Worm (Caenorhabditis elegans): ENCODE results near the gene R10F2.4.

The R10F2.4 gene

ce11 chrIII:2946626-2947168 is 23.8 kb upstream of the R10F2.4 start, which contains the start of gene H05C05.1 (continued):
- TF ChIP-seq aptf-3 (GFP tag; IDR thresholded peaks at IDR 0.05) (no peak), nfyb-1 (GFP tag; IDR thresholded peaks at IDR 0.05) (no peak), hmg-1.2 (GFP tag; IDR thresholded peaks at IDR 0.05) (peak; percentile 35; the same call in 1 of the 2 replicates), ztf-25 (GFP tag; IDR thresholded peaks at IDR 0.05) (no peak), lin-40 (tag; optimal IDR thresholded peaks at IDR 0.05) (no peak)

ce11 chrIII:2946101-2946500 is 23.2 kb upstream of the R10F2.4 start, which contains the start of gene H05C05.4:
Gene H05C05.4 (minus strand): TSS chrIII:2946201.
- TF ChIP-seq madf-6 (GFP tag; IDR thresholded peaks at IDR 0.05) (0 out of 2 replicates have a peak, but pooled peaks have one; percentile 3), nhr-120 (GFP tag; IDR thresholded peaks at IDR 0.05) (no peak)

DNA sequence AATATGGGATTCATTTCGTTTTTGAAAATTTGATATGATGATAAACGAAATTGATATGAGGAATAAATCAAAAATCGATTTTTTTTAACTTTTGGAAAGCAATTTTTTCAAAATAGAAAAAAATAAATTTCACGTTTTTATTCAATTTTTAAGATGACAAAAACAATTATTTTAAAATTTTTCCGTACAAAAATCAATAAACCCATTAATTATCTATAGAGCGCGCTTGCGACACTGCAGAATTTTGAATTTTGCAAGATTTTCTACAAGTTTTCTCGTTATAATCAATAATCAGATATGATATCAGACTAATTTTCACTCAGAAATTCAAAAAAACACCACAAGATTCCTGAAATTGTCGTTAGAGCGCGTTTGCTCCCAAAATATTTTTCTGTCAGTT is 21.1 kb upstream of the R10F2.4 start, which contains the start of gene R10F2.6:
R10F2.6 (minus strand) TSS at position 101 of the 400 bp plus-strand sequence.
- no peak for TF ChIP-seq Y95B8A.8 (GFP tag; IDR thresholded peaks at IDR 0.05)
- TF ChIP-seq lin-54 (GFP tag; optimal IDR thresholded peaks at IDR 0.05): no peak
- no peak for TF ChIP-seq T07F8.4 (tag; optimal IDR thresholded peaks at IDR 0.05)
- TF ChIP-seq lir-1 (GFP tag; conservative IDR thresholded peaks at IDR 0.05): no peak
- TF ChIP-seq lsl-1 (GFP tag; optimal IDR thresholded peaks at IDR 0.05): no peak
- no peak for TF ChIP-seq aptf-2 (GFP tag; conservative IDR thresholded peaks at IDR 0.05)
- TF ChIP-seq ceh-91 (GFP tag; IDR thresholded peaks at IDR 0.05): no peak
- TF ChIP-seq egrh-3 (GFP tag; IDR thresholded peaks at IDR 0.05): no peak
- no peak for TF ChIP-seq egl-18 (GFP tag; IDR thresholded peaks at IDR 0.05)
- TF ChIP-seq tbx-9 (tag; optimal IDR thresholded peaks at IDR 0.05; ENCODE audit: borderline replicate concordance): no peak
- no peak for TF ChIP-seq gei-17 (GFP tag; optimal IDR thresholded peaks at IDR 0.05)

ce11 chrIII:2941578-2941977 is 18.7 kb upstream of the R10F2.4 start:
- TF ChIP-seq sdz-38 (tag; optimal IDR thresholded peaks at IDR 0.05): no peak
- TF ChIP-seq zim-3 (tag; optimal IDR thresholded peaks at IDR 0.05): no peak
- TF ChIP-seq mcd-1 (GFP tag; IDR thresholded peaks at IDR 0.05): no peak
- no peak for TF ChIP-seq K11D2.4 (GFP tag; IDR thresholded peaks at IDR 0.05)
- TF ChIP-seq snpc-1.1 (tag; optimal IDR thresholded peaks at IDR 0.05; ENCODE audit: insufficient read depth): no peak
- TF ChIP-seq hrde-1 (tag; optimal IDR thresholded peaks at IDR 0.05; ENCODE audit: borderline replicate concordance): no peak
- no peak for TF ChIP-seq chd-7 (tag; optimal IDR thresholded peaks at IDR 0.05)
- TF ChIP-seq ztf-28 (GFP tag; IDR thresholded peaks at IDR 0.05): no peak
- no peak for TF ChIP-seq ama-1 (optimal IDR thresholded peaks at IDR 0.05)
- TF ChIP-seq ama-1 (GFP tag; optimal IDR thresholded peaks at IDR 0.05): no peak
- TF ChIP-seq attf-3 (GFP tag; conservative IDR thresholded peaks at IDR 0.05): no peak
- TF ChIP-seq bed-1 (GFP tag; IDR thresholded peaks at IDR 0.05): no peak
- no peak for TF ChIP-seq egl-18 (GFP tag; IDR thresholded peaks at IDR 0.05)

DNA sequence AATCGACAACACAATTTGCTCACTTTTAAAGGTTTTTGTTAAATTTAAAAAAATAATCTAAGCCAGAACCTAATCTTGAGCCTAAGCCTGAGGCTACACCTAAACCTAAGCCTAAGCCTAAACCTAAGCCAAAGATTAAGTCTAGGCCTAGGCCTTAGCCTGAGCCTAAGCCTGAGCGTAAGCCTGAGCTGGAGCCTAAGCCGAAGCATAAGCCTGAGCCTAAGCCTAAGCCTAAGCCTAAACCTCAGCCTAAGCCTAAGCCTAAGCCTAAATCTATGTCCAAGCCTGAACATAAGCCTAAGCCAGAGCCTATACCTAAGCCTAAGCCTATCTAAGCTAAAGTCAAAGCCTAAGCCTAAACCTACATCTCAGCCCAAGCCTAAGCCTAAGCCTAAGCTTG is 14.9 kb upstream of the R10F2.4 start:
- no peak for TF ChIP-seq tbx-9 (tag; optimal IDR thresholded peaks at IDR 0.05; ENCODE audit: borderline replicate concordance)
- TF ChIP-seq sea-2 (GFP tag; IDR thresholded peaks at IDR 0.05): no peak
- TF ChIP-seq hrde-1 (tag; optimal IDR thresholded peaks at IDR 0.05; ENCODE audit: borderline replicate concordance): no peak
- TF ChIP-seq sptf-2 (GFP tag; optimal IDR thresholded peaks at IDR 0.05): no peak
- TF ChIP-seq gei-17 (GFP tag; optimal IDR thresholded peaks at IDR 0.05): no peak
- TF ChIP-seq let-526 (GFP tag; IDR thresholded peaks at IDR 0.05): no peak
- TF ChIP-seq bed-1 (GFP tag; IDR thresholded peaks at IDR 0.05): no peak
- TF ChIP-seq rpc-1 (optimal IDR thresholded peaks at IDR 0.05): no peak
- TF ChIP-seq rpc-1 (tag; optimal IDR thresholded peaks at IDR 0.05): no peak
